Fruit fly (Drosophila melanogaster): ENCODE results near the gene sage.

The sage gene

dm6 chr3R:9236883-9237267 is 27.1 kb downstream of the sage start:
- no peak for TF ChIP-seq ey (GFP tag; optimal IDR thresholded peaks at IDR 0.05)
- peak; percentile 51 for TF ChIP-seq rgr (GFP tag; optimal IDR thresholded peaks at IDR 0.05)
- TF ChIP-seq Vsx2 (GFP tag; optimal IDR thresholded peaks at IDR 0.05; ENCODE audit: partially characterized antibody) = peak; percentile 77
- peak; percentile 22 for TF ChIP-seq OdsH (GFP tag; optimal IDR thresholded peaks at IDR 0.05)
- peak; percentile 50 for TF ChIP-seq sage (GFP tag; optimal IDR thresholded peaks at IDR 0.05)
- no peak for TF ChIP-seq Mio (GFP tag; optimal IDR thresholded peaks at IDR 0.05)
- TF ChIP-seq N (GFP tag; optimal IDR thresholded peaks at IDR 0.05) = no peak
- TF ChIP-seq foxo (GFP tag; optimal IDR thresholded peaks at IDR 0.05) = peak; percentile 31 to 60
- no peak for TF ChIP-seq CG9705 (GFP tag; optimal IDR thresholded peaks at IDR 0.05)
- TF ChIP-seq tai (GFP tag; optimal IDR thresholded peaks at IDR 0.05) = peak; percentile 41
- no peak for TF ChIP-seq pan (optimal IDR thresholded peaks at IDR 0.05)
- peak; percentile 58 for TF ChIP-seq br (GFP tag; optimal IDR thresholded peaks at IDR 0.05)
- TF ChIP-seq Sp1 (GFP tag; optimal IDR thresholded peaks at IDR 0.05) = peak; percentile 40
- TF ChIP-seq Hr83 (GFP tag; optimal IDR thresholded peaks at IDR 0.05; ENCODE audit: poor library complexity, severe bottlenecking) = peak; percentile 79
- peak; percentile 28 for TF ChIP-seq Jra (GFP tag; optimal IDR thresholded peaks at IDR 0.05)
- TF ChIP-seq brk (GFP tag; optimal IDR thresholded peaks at IDR 0.05) = peak; percentile 42
- peak; percentile 80 for TF ChIP-seq Rel (GFP tag; optimal IDR thresholded peaks at IDR 0.05)
- TF ChIP-seq Rel (tag; optimal IDR thresholded peaks at IDR 0.05) = peak; percentile 90
- peak; percentile 88 to 94 for TF ChIP-seq dl (GFP tag; optimal IDR thresholded peaks at IDR 0.05; ENCODE audit: insufficient read depth in 1 of 2, partially characterized antibody in 2 of 2)
- peak; percentile 55 for TF ChIP-seq CG32264 (GFP tag; optimal IDR thresholded peaks at IDR 0.05)
- peak; percentile 97 for TF ChIP-seq Dif (GFP tag; optimal IDR thresholded peaks at IDR 0.05; ENCODE audit: partially characterized antibody)
- TF ChIP-seq GATAd (GFP tag; optimal IDR thresholded peaks at IDR 0.05) = no peak
- peak; percentile 26 for TF ChIP-seq Hnf4 (GFP tag; optimal IDR thresholded peaks at IDR 0.05)
- peak; percentile 16 for TF ChIP-seq fru (GFP tag; optimal IDR thresholded peaks at IDR 0.05)
- peak; percentile 30 for TF ChIP-seq sv (GFP tag; optimal IDR thresholded peaks at IDR 0.05)
- TF ChIP-seq h (GFP tag; optimal IDR thresholded peaks at IDR 0.05) = peak; percentile 63
- TF ChIP-seq Abd-B (GFP tag; optimal IDR thresholded peaks at IDR 0.05) = no peak
- TF ChIP-seq psq (GFP tag; optimal IDR thresholded peaks at IDR 0.05) = peak; percentile 58

DNA sequence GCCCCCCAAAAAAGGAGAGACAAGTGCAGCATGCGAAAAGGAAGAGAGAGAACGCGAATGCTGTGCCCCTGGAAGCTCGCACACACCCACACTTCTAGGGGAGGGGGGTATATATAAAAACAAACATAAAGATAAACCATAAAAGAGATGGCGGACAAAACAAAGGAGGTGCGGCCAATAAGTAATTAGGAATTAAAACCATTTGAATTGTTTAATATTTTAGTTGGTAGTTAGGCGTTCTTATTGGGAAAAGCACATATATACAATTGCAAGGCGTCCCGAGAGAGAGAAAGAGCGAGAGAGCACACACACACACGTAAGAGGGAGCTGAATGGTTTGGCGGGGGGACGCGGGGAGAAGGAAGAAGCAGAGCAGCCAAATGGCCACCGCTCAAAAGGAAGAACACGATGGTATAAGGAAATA is 27.9 kb downstream of the sage start:
- TF ChIP-seq Sp1 (GFP tag; optimal IDR thresholded peaks at IDR 0.05) (no peak), psq (GFP tag; optimal IDR thresholded peaks at IDR 0.05) (peak; percentile 97), br (GFP tag; optimal IDR thresholded peaks at IDR 0.05) (peak; percentile 10), Dif (GFP tag; optimal IDR thresholded peaks at IDR 0.05; ENCODE audit: partially characterized antibody) (peak; percentile 17), fru (GFP tag; optimal IDR thresholded peaks at IDR 0.05) (peak; percentile 42), dl (GFP tag; optimal IDR thresholded peaks at IDR 0.05; ENCODE audit: insufficient read depth in 1 of 2, partially characterized antibody in 2 of 2) (peak in 1 of 2 experiments; percentile 25), Hr78 (GFP tag; optimal IDR thresholded peaks at IDR 0.05) (no peak), N (GFP tag; optimal IDR thresholded peaks at IDR 0.05) (peak; percentile 55)

- TF ChIP-seq GATAd (GFP tag; optimal IDR thresholded peaks at IDR 0.05) = no peak
- TF ChIP-seq dmrt93B (GFP tag; optimal IDR thresholded peaks at IDR 0.05) = no peak
- peak; percentile 42 for TF ChIP-seq Dfd (GFP tag; optimal IDR thresholded peaks at IDR 0.05)
- TF ChIP-seq brk (GFP tag; optimal IDR thresholded peaks at IDR 0.05) = no peak
Observed at dm6 chr3R:9234756-9235255, 29.1 kb downstream of the sage start.

DNA sequence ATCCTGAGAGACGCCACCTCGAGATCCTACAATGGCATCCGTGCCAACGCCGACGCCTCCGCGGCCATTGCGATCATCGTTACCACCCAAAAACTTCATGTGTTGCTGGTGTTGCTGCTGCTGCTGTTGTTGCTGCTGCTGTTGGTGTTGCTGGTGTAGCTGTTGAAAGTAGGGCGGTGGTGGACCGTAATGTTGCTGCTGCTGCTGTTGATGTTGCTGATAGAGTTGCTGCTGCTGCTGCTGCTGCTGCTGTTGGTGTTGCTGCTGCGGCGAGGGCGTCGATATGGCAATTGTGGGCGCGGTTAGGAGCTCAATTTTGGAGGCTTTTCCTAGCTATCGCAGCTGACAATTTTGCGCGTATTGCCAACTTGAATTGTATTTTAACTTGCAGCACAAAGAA is 30.2 kb downstream of the sage start:
- TF ChIP-seq Dfd (GFP tag; optimal IDR thresholded peaks at IDR 0.05) = peak; percentile 97
- no peak for TF ChIP-seq dmrt93B (GFP tag; optimal IDR thresholded peaks at IDR 0.05)

DNA sequence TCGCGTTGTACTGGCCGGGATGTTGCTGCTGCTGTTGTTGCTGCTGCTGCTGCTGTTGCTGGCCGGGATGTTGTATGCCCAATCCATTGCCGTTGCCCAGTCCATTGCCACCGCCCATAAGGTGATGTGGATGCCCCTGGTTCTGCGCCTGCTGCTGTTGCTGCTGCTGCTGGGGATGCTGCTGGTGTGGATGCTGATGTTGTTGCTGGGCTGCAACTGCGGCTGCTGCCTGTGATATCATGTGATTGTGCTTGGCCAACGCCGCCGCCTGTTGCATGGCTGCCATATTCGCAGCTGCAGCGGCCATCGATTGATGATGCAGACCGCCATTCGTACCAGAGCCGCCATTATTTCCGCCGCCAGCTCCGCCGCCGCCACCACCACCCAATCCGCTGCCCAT is 31.6 kb downstream of the sage start:
- TF ChIP-seq brk (GFP tag; optimal IDR thresholded peaks at IDR 0.05) = no peak
- TF ChIP-seq Dfd (GFP tag; optimal IDR thresholded peaks at IDR 0.05) = peak; percentile 92
